Worm (Caenorhabditis elegans): Measurements from ENCODE around the gene nol-9.

nol-9 gene

ce11 chrIV:13422200-13422599 lies at the start of gene nol-9:
nol-9 (plus strand) TSS chrIV:13422500.
- no peak for TF ChIP-seq unc-62 (GFP tag; optimal IDR thresholded peaks at IDR 0.05)

DNA sequence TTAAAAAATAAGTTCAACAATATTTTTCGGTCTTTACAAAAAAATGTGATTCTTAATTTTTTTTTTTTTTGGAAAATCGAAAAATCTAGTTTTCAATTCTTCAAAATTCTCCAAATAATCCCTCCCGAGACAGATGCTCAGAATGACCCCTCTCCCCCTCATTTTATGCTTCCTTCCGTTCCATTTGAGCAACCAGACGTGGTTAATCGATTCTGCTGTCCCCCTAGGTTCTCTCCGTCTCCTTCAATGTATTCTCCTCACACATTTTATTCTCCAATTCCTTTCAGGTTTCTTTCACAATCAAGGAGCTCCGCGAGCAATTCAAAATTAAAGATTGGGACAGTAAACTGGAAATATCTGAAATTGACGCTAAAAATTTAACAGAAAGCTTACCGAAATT lies 47.4 kb upstream of the nol-9 start:
- TF ChIP-seq unc-62 (GFP tag; optimal IDR thresholded peaks at IDR 0.05): no peak

DNA sequence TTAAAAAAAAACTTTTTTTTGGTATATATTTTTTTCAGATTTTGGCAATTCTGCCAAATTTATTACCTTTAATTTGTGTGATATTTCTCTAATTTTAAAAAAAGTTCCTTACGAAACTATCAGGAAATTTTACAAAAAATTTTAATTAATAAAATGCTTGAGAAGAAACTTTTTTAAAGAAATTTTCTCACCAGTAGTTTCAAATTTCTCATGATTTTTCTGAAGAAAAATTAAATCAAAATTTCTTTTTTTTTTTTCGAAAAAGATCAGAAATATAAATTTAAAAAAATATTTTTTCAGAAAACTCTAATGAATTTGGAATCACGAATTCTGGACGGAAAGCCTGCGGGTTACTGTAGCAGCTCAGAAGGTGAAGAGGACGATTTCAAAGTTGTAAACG lies 44.6 kb upstream of the nol-9 start, which contains the start of gene mau-8:
TSS of gene mau-8 (plus strand) at position 301 of the 400 bp plus-strand sequence.
- TF ChIP-seq unc-62 (GFP tag; optimal IDR thresholded peaks at IDR 0.05): no peak

ce11 chrIV:13380506-13380905 lies 41.8 kb upstream of the nol-9 start:
- no peak for TF ChIP-seq unc-62 (GFP tag; optimal IDR thresholded peaks at IDR 0.05)

DNA sequence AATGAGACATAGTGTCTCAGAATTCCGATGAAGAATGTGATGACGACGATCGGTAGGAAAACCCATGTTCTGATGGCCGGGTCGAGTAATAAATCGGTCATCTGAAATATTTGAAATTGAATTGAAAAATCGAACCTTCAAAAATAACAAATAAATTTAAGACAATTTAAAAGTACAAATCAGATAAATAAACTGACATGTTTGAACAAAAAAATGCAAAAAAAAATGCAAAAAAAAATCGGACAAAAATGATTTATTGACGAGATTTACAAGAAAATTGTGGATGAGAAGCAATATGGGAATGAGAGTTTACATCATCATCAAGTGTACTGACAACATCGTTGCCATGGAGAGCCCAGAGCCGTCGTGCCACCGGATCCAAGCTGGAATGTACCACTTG lies 40.5 kb upstream of the nol-9 start, which contains the start of gene emc-3:
TSS of gene emc-3 (minus strand) at position 101 of the 400 bp plus-strand sequence.
- no peak for TF ChIP-seq unc-62 (GFP tag; optimal IDR thresholded peaks at IDR 0.05)

DNA sequence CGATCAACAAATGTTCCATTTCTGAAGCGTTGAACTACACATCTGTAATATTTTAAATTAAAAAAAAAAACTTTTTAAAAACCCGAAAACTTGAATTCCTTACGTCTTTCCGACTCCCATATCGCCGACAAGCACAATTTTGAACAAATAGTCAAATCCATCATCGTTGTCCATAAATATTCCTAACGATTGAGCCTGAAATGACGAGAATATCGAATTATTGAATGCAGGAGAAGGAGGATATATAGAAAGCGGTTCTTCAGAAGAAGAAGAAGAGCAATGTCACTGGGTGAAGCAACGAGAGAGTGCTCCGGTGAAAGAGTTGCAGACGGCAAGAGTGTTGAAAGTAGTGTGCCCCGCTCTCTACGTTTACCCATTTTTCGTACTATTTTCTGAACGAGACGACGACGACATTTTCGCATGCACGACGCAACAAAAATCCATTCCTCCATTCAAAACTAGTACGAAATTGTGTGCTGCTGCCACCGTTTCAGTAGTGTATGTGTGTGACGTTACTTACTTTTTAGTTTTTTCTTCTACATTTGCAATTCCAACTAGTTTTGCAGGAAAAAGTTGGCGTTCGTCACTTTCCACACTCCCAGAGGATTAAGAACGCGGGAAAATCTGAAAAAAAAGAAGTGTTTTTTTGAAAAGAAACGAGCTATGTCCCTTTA lies 38.4 kb upstream of the nol-9 start, which contains the start of gene rab-19:
TSS of gene rab-19 (minus strand) at position 624 of the 674 bp plus-strand sequence.
- TF ChIP-seq unc-62 (GFP tag; optimal IDR thresholded peaks at IDR 0.05): no peak

ce11 chrIV:13386043-13386442 lies 36.3 kb upstream of the nol-9 start, which contains the start of the genes Y62E10A.20, Y62E10A.23 and mdt-9:
Y62E10A.20 (minus strand) TSS chrIV:13386091.
Y62E10A.23 (plus strand) TSS chrIV:13386324.
mdt-9 (plus strand) TSS chrIV:13386380.
- TF ChIP-seq unc-62 (GFP tag; optimal IDR thresholded peaks at IDR 0.05): no peak

DNA sequence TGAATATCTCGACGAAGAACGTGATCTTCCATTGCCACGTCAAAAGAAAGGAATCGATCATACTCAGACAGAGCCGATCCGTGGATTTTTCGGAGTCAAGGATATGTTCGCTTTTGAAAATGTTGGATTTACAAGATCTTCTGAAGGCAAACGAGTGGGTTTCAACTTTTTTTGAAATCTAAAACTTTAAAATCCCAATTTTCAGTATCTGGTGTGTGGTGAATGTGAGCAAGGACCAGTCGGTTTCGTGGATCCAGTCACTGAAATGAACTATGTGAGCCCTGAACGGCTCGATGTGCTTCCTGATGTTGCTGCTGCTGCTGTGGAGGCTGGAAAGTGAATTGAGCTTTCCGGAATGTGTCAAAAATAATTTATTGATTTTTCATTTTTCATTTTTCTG lies 35.4 kb upstream of the nol-9 start, which contains the start of gene lsm-3:
TSS of gene lsm-3 (plus strand) at position 301 of the 400 bp plus-strand sequence.
- TF ChIP-seq unc-62 (GFP tag; optimal IDR thresholded peaks at IDR 0.05): no peak

DNA sequence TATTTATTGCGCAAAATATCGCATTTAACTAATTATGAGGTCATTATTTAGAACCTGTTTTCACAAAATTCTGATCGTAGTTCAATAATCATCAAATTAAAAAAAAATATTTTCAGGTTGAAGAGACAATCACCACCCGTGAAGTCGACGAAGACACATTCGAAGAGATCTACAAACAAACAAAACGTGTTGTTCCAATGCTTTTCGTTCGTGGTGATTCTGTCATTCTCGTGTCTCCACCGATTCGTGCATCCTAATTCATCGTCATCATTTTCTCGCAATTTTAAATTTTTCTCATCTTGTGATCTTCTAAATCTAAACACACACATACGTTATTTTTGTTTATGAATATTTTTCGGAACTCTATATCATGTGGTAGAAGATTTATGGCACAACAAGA lies 33.5 kb upstream of the nol-9 start:
- TF ChIP-seq unc-62 (GFP tag; optimal IDR thresholded peaks at IDR 0.05): no peak

- no peak for TF ChIP-seq unc-62 (GFP tag; optimal IDR thresholded peaks at IDR 0.05)
Measured at ce11 chrIV:13389237-13389636, 33.1 kb upstream of the nol-9 start.

DNA sequence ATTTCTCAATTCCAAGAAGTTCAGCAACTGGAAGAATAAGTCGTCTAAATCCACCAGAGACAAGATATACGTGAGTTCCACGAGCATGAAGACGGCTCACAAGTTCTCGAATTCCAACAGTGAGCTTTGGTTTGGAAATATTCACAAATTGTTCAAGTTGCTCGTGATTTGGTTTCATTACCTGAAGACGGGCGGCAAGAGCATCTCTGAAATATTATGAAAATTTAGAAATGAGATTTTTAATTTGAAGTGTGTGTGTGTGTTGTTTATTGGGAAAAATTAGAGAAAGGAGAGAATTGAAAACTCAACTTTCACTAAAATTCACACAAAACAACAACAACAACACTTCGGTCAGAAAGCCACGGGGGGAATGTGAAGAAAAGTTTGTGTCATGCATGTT lies 31.5 kb upstream of the nol-9 start:
- no peak for TF ChIP-seq unc-62 (GFP tag; optimal IDR thresholded peaks at IDR 0.05)

- no peak for TF ChIP-seq unc-62 (GFP tag; optimal IDR thresholded peaks at IDR 0.05)
Measured at ce11 chrIV:13392230-13392629, 30.1 kb upstream of the nol-9 start.

- TF ChIP-seq unc-62 (GFP tag; optimal IDR thresholded peaks at IDR 0.05): no peak
Measured at ce11 chrIV:13393246-13393716, 29.0 kb upstream of the nol-9 start.

- TF ChIP-seq unc-62 (GFP tag; optimal IDR thresholded peaks at IDR 0.05): no peak
Measured at ce11 chrIV:13394686-13395085, 27.6 kb upstream of the nol-9 start.

- no peak for TF ChIP-seq unc-62 (GFP tag; optimal IDR thresholded peaks at IDR 0.05)
Measured at ce11 chrIV:13395255-13395654, 27.0 kb upstream of the nol-9 start.

ce11 chrIV:13396375-13396774 lies 25.9 kb upstream of the nol-9 start:
- no peak for TF ChIP-seq unc-62 (GFP tag; optimal IDR thresholded peaks at IDR 0.05)

- no peak for TF ChIP-seq unc-62 (GFP tag; optimal IDR thresholded peaks at IDR 0.05)
Measured at ce11 chrIV:13398728-13399127, 23.6 kb upstream of the nol-9 start, which contains the start of gene Y62E10A.13. Y62E10A.13 (minus strand) TSS chrIV:13399053.

Data from whole organism, dauer.